Worm (Caenorhabditis elegans) whole organism, early embryonic: ENCODE measurements around the gene srbc-1.

Experiments used
- B0310.2 ChIP-seq: sonication (generic microtip); optimal IDR thresholded peaks from 2 replicates; lab custom pipeline; 2016; ENCODE audit warnings: mild to moderate bottlenecking, missing genetic modification characterization, missing compliant biosample characterization
- ama-1 ChIP-seq: fragments of 150-350 bp; optimal IDR thresholded peaks from 2 replicates; lab custom pipeline; 2014
- ceh-36 ChIP-seq: sonication (generic microtip); optimal IDR thresholded peaks from 2 replicates; lab custom pipeline; 2016; ENCODE audit warnings: missing genetic modification characterization, inconsistent platforms, missing compliant biosample characterization
- ets-7 ChIP-seq: sonication (generic microtip); optimal IDR thresholded peaks from 2 replicates; lab custom pipeline; 2016; ENCODE audit warnings: missing genotype, missing genetic modification characterization, missing compliant biosample characterization
- hmbx-1 ChIP-seq: sonication (generic microtip); optimal IDR thresholded peaks from 2 replicates; lab custom pipeline; 2016; ENCODE audit warnings: mild to moderate bottlenecking, missing genetic modification characterization, missing compliant biosample characterization
- hmg-4 ChIP-seq: fragments of 200-800 bp; sonication (Bioruptor generic); optimal IDR thresholded peaks from 2 replicates; lab custom pipeline; 2018; ENCODE audit warnings: mild to moderate bottlenecking, missing genetic modification characterization, missing compliant biosample characterization
- hnd-1 ChIP-seq: sonication (generic microtip); optimal IDR thresholded peaks from 2 replicates; lab custom pipeline; 2016; ENCODE audit warnings: missing genetic modification characterization, missing compliant biosample characterization
- scrt-1 ChIP-seq: fragments of 200-800 bp; sonication (Bioruptor generic); IDR thresholded peaks from 2 replicates; pipeline ENCODE4 v1.3.6; 2022; ENCODE audit warnings: missing genetic modification characterization, missing compliant biosample characterization
- sea-1 ChIP-seq: fragments of 200-800 bp; sonication (Bioruptor generic); conservative IDR thresholded peaks from 2 replicates; pipeline ENCODE4 v1.3.6; 2022; ENCODE audit warnings: missing genetic modification characterization, missing compliant biosample characterization
- tbx-11 ChIP-seq: fragments of 200-800 bp; sonication (Bioruptor generic); IDR thresholded peaks from 2 replicates; pipeline ENCODE4 v1.3.6; 2022; ENCODE audit warnings: missing genetic modification characterization, missing compliant biosample characterization

ce11 chrV:3273577-3274100 is 28.2 kb downstream of the srbc-1 start, which contains the start of gene T28A11.4:
- TF ChIP-seq ets-7: no peak
- TF ChIP-seq tbx-11 (GFP tag; lab: Robert Waterston, UW): no peak
- TF ChIP-seq hnd-1 (tag; lab: Kevin White, UChicago): no peak
- no peak for TF ChIP-seq sea-1
- TF ChIP-seq ama-1 (lab: Kevin White, UChicago): no peak
- no peak for TF ChIP-seq hmg-4 (GFP tag; lab: Kevin White, UChicago)
- TF ChIP-seq B0310.2: no peak
- TF ChIP-seq ceh-36 (tag; lab: Kevin White, UChicago): no peak
- TF ChIP-seq hmbx-1 (tag; lab: Kevin White, UChicago): no peak
- no peak for TF ChIP-seq scrt-1 (GFP tag; lab: Robert Waterston, UW)
